Worm (Caenorhabditis elegans): Measurements from ENCODE around the gene srv-17.

srv-17 gene

ce11 chrIV:5891265-5891664 is 21.3 kb upstream of the srv-17 start, which contains the start of gene H04M03.3:
H04M03.3 (plus strand) TSS chrIV:5891565.
- no peak for TF ChIP-seq ces-1 (GFP tag; optimal IDR thresholded peaks at IDR 0.05)
- no peak for TF ChIP-seq sem-2 (GFP tag; optimal IDR thresholded peaks at IDR 0.05)
- no peak for TF ChIP-seq ceh-83 (GFP tag; optimal IDR thresholded peaks at IDR 0.05)
- TF ChIP-seq ceh-43 (GFP tag; optimal IDR thresholded peaks at IDR 0.05): no peak
- TF ChIP-seq flh-1 (GFP tag; optimal IDR thresholded peaks at IDR 0.05): no peak
- no peak for TF ChIP-seq blmp-1 (tag; optimal IDR thresholded peaks at IDR 0.05)
- no peak for TF ChIP-seq drap-1 (GFP tag; optimal IDR thresholded peaks at IDR 0.05)

- TF ChIP-seq nhr-2 (tag; optimal IDR thresholded peaks at IDR 0.05): no peak
- no peak for TF ChIP-seq unc-39 (tag; optimal IDR thresholded peaks at IDR 0.05)
- no peak for TF ChIP-seq lin-13 (tag; optimal IDR thresholded peaks at IDR 0.05)
These were observed 16.6 kb upstream of the srv-17 start for ce11 chrIV:5886605-5887004.

ce11 chrIV:5885180-5885887 is 15.4 kb upstream of the srv-17 start, which contains the start of gene glf-1:
glf-1 (plus strand) TSS chrIV:5885835.
- TF ChIP-seq elt-1 (tag; optimal IDR thresholded peaks at IDR 0.05; ENCODE audit: borderline replicate concordance, insufficient read depth): peak; percentile 78
- TF ChIP-seq nhr-76 (tag; optimal IDR thresholded peaks at IDR 0.05): no peak

- TF ChIP-seq mls-2 (tag; optimal IDR thresholded peaks at IDR 0.05) (no peak), lsy-2 (tag; optimal IDR thresholded peaks at IDR 0.05) (no peak), M03D4.4 (tag; optimal IDR thresholded peaks at IDR 0.05) (no peak), drap-1 (GFP tag; optimal IDR thresholded peaks at IDR 0.05) (no peak), unc-120 (tag; optimal IDR thresholded peaks at IDR 0.05; ENCODE audit: poor library complexity, severe bottlenecking) (no peak), ceh-83 (GFP tag; optimal IDR thresholded peaks at IDR 0.05) (no peak), pha-4 (tag; optimal IDR thresholded peaks at IDR 0.05) (no peak), ceh-43 (GFP tag; optimal IDR thresholded peaks at IDR 0.05) (no peak), unc-39 (tag; optimal IDR thresholded peaks at IDR 0.05) (no peak), nhr-2 (tag; optimal IDR thresholded peaks at IDR 0.05) (no peak)
These were observed 14.5 kb upstream of the srv-17 start, which contains the start of gene H04M03.11 for ce11 chrIV:5884500-5884899. H04M03.11 (minus strand) TSS chrIV:5884600.

ce11 chrIV:5879853-5880252 is 9.9 kb upstream of the srv-17 start, which contains the start of gene srv-22:
srv-22 (minus strand) TSS chrIV:5879953.
- TF ChIP-seq drap-1 (GFP tag; optimal IDR thresholded peaks at IDR 0.05) (no peak), nhr-237 (tag; optimal IDR thresholded peaks at IDR 0.05) (no peak), M03D4.4 (tag; optimal IDR thresholded peaks at IDR 0.05) (no peak), flh-1 (GFP tag; optimal IDR thresholded peaks at IDR 0.05) (no peak), ztf-11 (tag; optimal IDR thresholded peaks at IDR 0.05) (no peak), mls-2 (tag; optimal IDR thresholded peaks at IDR 0.05) (no peak), nhr-28 (tag; optimal IDR thresholded peaks at IDR 0.05) (no peak), bed-3 (GFP tag; optimal IDR thresholded peaks at IDR 0.05) (no peak), unc-39 (tag; optimal IDR thresholded peaks at IDR 0.05) (no peak), mep-1 (tag; optimal IDR thresholded peaks at IDR 0.05) (no peak)

- TF ChIP-seq nhr-2 (tag; optimal IDR thresholded peaks at IDR 0.05): no peak
- no peak for TF ChIP-seq sem-2 (GFP tag; optimal IDR thresholded peaks at IDR 0.05)
- TF ChIP-seq zip-8 (tag; optimal IDR thresholded peaks at IDR 0.05): no peak
- no peak for TF ChIP-seq nhr-76 (tag; optimal IDR thresholded peaks at IDR 0.05)
- no peak for TF ChIP-seq unc-62 (GFP tag; optimal IDR thresholded peaks at IDR 0.05)
- no peak for TF ChIP-seq unc-39 (tag; optimal IDR thresholded peaks at IDR 0.05)
- TF ChIP-seq mls-2 (tag; optimal IDR thresholded peaks at IDR 0.05): no peak
- TF ChIP-seq lsy-2 (tag; optimal IDR thresholded peaks at IDR 0.05): no peak
- no peak for TF ChIP-seq hlh-1 (tag; optimal IDR thresholded peaks at IDR 0.05)
- no peak for TF ChIP-seq nhr-28 (tag; optimal IDR thresholded peaks at IDR 0.05)
- TF ChIP-seq ceh-43 (GFP tag; optimal IDR thresholded peaks at IDR 0.05): no peak
- TF ChIP-seq mep-1 (tag; optimal IDR thresholded peaks at IDR 0.05): no peak
These were observed 7.3 kb upstream of the srv-17 start, which contains the start of gene srv-21 for ce11 chrIV:5877246-5877645. srv-21 (minus strand) TSS chrIV:5877346.

ce11 chrIV:5873825-5874224 is 3.9 kb upstream of the srv-17 start, which contains the start of gene srv-19:
srv-19 (minus strand) TSS chrIV:5873925.
- TF ChIP-seq elt-3 (tag; optimal IDR thresholded peaks at IDR 0.05) (no peak), mep-1 (tag; optimal IDR thresholded peaks at IDR 0.05) (no peak), nhr-76 (tag; optimal IDR thresholded peaks at IDR 0.05) (no peak), nhr-28 (tag; optimal IDR thresholded peaks at IDR 0.05) (no peak)

Measured in whole organism, mixed stage, embryonic.